Worm (Caenorhabditis elegans) whole organism, L4 larva: Measurements from ENCODE around the gene C10A4.9.

Source experiments
- D1046.2 ChIP-seq: fragments of 200-800 bp; sonication (Bioruptor generic); IDR thresholded peaks from 2 replicates; pipeline ENCODE4 v1.3.6; 2022; ENCODE audit warnings: missing genetic modification characterization, missing compliant biosample characterization
- T20F7.1 ChIP-seq: fragments of 200-800 bp; sonication (Bioruptor generic); optimal IDR thresholded peaks from 2 replicates; lab custom pipeline; 2018; ENCODE audit warnings: mild to moderate bottlenecking, missing genetic modification characterization, missing compliant biosample characterization
- Y75B8A.6 ChIP-seq: fragments of 200-800 bp; sonication (Bioruptor generic); IDR thresholded peaks from 2 replicates; pipeline ENCODE4 v1.3.6; 2022; ENCODE audit warnings: missing genetic modification reagents, missing genetic modification characterization, missing compliant biosample characterization
- aha-1 ChIP-seq: fragments of 150-350 bp; peaks from one replicate; lab custom pipeline; 2014; ENCODE audit warnings: missing biosample characterization, missing genetic modification characterization
- arid-1 ChIP-seq: fragments of 200-800 bp; sonication (Bioruptor generic); conservative IDR thresholded peaks from 2 replicates; pipeline ENCODE4 v1.3.6; 2022; ENCODE audit warnings: missing genetic modification reagents, missing genetic modification characterization, missing compliant biosample characterization
- ces-1 ChIP-seq: fragments of 150-350 bp; sonication (generic microtip); optimal IDR thresholded peaks from 4 replicates; lab custom pipeline; 2014; ENCODE audit warnings: missing biosample characterization, missing genetic modification reagents, missing genetic modification characterization
- cey-2 ChIP-seq: sonication (generic microtip); optimal IDR thresholded peaks from 3 replicates; lab custom pipeline; 2017; ENCODE audit warnings: missing genetic modification characterization, mild to moderate bottlenecking, missing compliant biosample characterization, antibody characterized with exemption, borderline replicate concordance; ENCODE audit not compliant: insufficient read depth
- daf-12 ChIP-seq: fragments of 150-350 bp; optimal IDR thresholded peaks from 2 replicates; lab custom pipeline; 2014; ENCODE audit warnings: missing biosample characterization, missing genetic modification reagents, missing genetic modification characterization
- daf-8 ChIP-seq: fragments of 200-800 bp; sonication (Bioruptor generic); IDR thresholded peaks from 2 replicates; pipeline ENCODE4 v1.3.6; 2022; ENCODE audit warnings: missing genetic modification characterization, missing compliant biosample characterization
- dpl-1 ChIP-seq: fragments of 150-350 bp; optimal IDR thresholded peaks from 2 replicates; lab custom pipeline; 2014; ENCODE audit warnings: missing biosample characterization, missing genetic modification reagents, missing genetic modification characterization
- dve-1 ChIP-seq: sonication (generic microtip); optimal IDR thresholded peaks from 2 replicates; lab custom pipeline; 2017; ENCODE audit warnings: antibody characterized with exemption, mild to moderate bottlenecking, missing genetic modification characterization, missing compliant biosample characterization; ENCODE audit not compliant: insufficient read depth
- egl-43 ChIP-seq: fragments of 200-800 bp; sonication (Bioruptor generic); IDR thresholded peaks from 2 replicates; pipeline ENCODE4 v1.3.6; 2022; ENCODE audit warnings: missing genetic modification reagents, missing genetic modification characterization, missing compliant biosample characterization
- fkh-10 ChIP-seq: fragments of 150-350 bp; optimal IDR thresholded peaks from 2 replicates; lab custom pipeline; 2014; ENCODE audit warnings: missing biosample characterization, missing genetic modification reagents, missing genetic modification characterization
- fos-1 ChIP-seq: fragments of 150-350 bp; optimal IDR thresholded peaks from 2 replicates; lab custom pipeline; 2014; ENCODE audit warnings: missing biosample characterization, missing genetic modification characterization
- hlh-11 ChIP-seq: fragments of 200-800 bp; sonication (Bioruptor generic); optimal IDR thresholded peaks from 2 replicates; lab custom pipeline; 2018; ENCODE audit warnings: mild to moderate bottlenecking, missing genetic modification characterization, missing compliant biosample characterization
- hlh-30 ChIP-seq: sonication (generic microtip); optimal IDR thresholded peaks from 2 replicates; lab custom pipeline; 2017; ENCODE audit warnings: antibody characterized with exemption, mild to moderate bottlenecking, missing genetic modification characterization, missing compliant biosample characterization; ENCODE audit not compliant: insufficient read depth
- hmg-1.1 ChIP-seq: fragments of 200-800 bp; sonication (Bioruptor generic); IDR thresholded peaks from 2 replicates; pipeline ENCODE4 v1.3.6; 2022; ENCODE audit warnings: missing genetic modification reagents, missing genetic modification characterization, missing compliant biosample characterization
- lim-7 ChIP-seq: fragments of 200-800 bp; sonication (Bioruptor generic); IDR thresholded peaks from 2 replicates; pipeline ENCODE4 v1.3.6; 2022; ENCODE audit warnings: missing genetic modification characterization, missing compliant biosample characterization
- lin-1 ChIP-seq: fragments of 200-800 bp; sonication (Bioruptor generic); IDR thresholded peaks from 2 replicates; pipeline ENCODE4 v1.3.6; 2022; ENCODE audit warnings: missing genetic modification reagents, missing genetic modification characterization, missing compliant biosample characterization
- lin-13 ChIP-seq: fragments of 150-350 bp; optimal IDR thresholded peaks from 2 replicates; lab custom pipeline; 2014; ENCODE audit warnings: missing biosample characterization, missing genetic modification reagents, missing genetic modification characterization
- lin-38 ChIP-seq: fragments of 200-800 bp; sonication (Bioruptor generic); IDR thresholded peaks from 2 replicates; pipeline ENCODE4 v1.3.6; 2022; ENCODE audit warnings: missing genetic modification reagents, missing genetic modification characterization, missing compliant biosample characterization
- lsy-2 ChIP-seq, 2 experiments: fragments of 150-350 bp in 1 of 2; sonication (generic microtip) in 1 of 2; optimal IDR thresholded peaks; 2 replicates each; lab custom pipeline; 2014 to 2017; ENCODE audit warnings: missing biosample characterization in 2 of 2, missing genetic modification characterization in 2 of 2
- nhr-10 ChIP-seq: fragments of 150-350 bp; optimal IDR thresholded peaks from 2 replicates; lab custom pipeline; 2014; ENCODE audit warnings: missing biosample characterization, missing genetic modification characterization
- nhr-111 ChIP-seq: fragments of 200-800 bp; sonication (Bioruptor generic); optimal IDR thresholded peaks from 2 replicates; lab custom pipeline; 2018; ENCODE audit warnings: mild to moderate bottlenecking, missing genetic modification characterization, missing compliant biosample characterization
- nhr-237 ChIP-seq: sonication (generic microtip); optimal IDR thresholded peaks from 2 replicates; lab custom pipeline; 2017; ENCODE audit warnings: missing biosample characterization, missing genetic modification characterization
- nhr-48 ChIP-seq: sonication (generic microtip); optimal IDR thresholded peaks from 2 replicates; lab custom pipeline; 2016; ENCODE audit warnings: mild to moderate bottlenecking, missing genetic modification characterization, missing compliant biosample characterization
- rbr-2 ChIP-seq: sonication (generic microtip); optimal IDR thresholded peaks from 2 replicates; lab custom pipeline; 2016; ENCODE audit warnings: missing genotype, missing genetic modification characterization, missing compliant biosample characterization
- saeg-2 ChIP-seq: fragments of 200-800 bp; sonication (Bioruptor generic); IDR thresholded peaks from 2 replicates; pipeline ENCODE4 v1.3.6; 2022; ENCODE audit warnings: missing genetic modification reagents, missing genetic modification characterization, missing compliant biosample characterization
- set-16 ChIP-seq: fragments of 200-800 bp; sonication (Bioruptor generic); IDR thresholded peaks from 2 replicates; pipeline ENCODE4 v1.3.6; 2022; ENCODE audit warnings: missing genetic modification reagents, missing genetic modification characterization, missing compliant biosample characterization
- skn-1 ChIP-seq: fragments of 150-350 bp; optimal IDR thresholded peaks from 2 replicates; lab custom pipeline; 2014; ENCODE audit warnings: missing biosample characterization, missing genetic modification characterization
- tag-97 ChIP-seq: fragments of 200-800 bp; sonication (Bioruptor generic); IDR thresholded peaks from 2 replicates; pipeline ENCODE4 v1.3.6; 2022; ENCODE audit warnings: missing genetic modification characterization, missing compliant biosample characterization
- unc-62 ChIP-seq, 3 experiments: fragments of 150-350 bp in 1 of 3; sonication (generic microtip); optimal IDR thresholded peaks in 2 of 3; peaks in 1 of 3; 1 replicate in 1 of 3; 2 replicates in 2 of 3; lab custom pipeline; 2014 to 2017; ENCODE audit warnings: missing biosample characterization in 3 of 3, missing genetic modification characterization in 3 of 3, missing genetic modification reagents in 3 of 3, missing genotype in 1 of 3
- zfp-2 ChIP-seq: sonication (generic microtip); optimal IDR thresholded peaks from 2 replicates; lab custom pipeline; 2016; ENCODE audit warnings: mild to moderate bottlenecking, missing genetic modification characterization, missing compliant biosample characterization

The C10A4.9 gene

DNA sequence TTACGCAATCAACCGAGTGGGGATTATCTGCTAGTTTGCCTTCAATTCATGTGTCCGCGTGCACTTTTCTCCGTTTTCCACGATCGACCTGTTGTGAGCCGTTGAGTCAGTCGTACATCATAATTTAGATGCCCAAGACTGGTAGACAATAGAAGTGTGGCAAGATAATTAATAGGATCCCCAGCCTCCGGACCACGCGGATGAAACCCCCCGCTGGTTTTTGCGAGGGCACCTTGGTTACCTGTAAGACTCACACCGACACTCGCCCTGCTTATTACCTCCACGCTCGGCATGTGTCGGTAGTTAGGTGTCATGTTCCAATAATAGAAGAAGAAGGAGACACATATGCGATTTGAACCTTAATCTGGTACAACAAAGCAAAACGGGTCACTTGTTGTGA, 35.3 kb downstream of the C10A4.9 start:
- no peak for TF ChIP-seq nhr-48 (tag; lab: Kevin White, UChicago)
- no peak for TF ChIP-seq tag-97 (GFP tag; lab: Robert Waterston, UW)
- TF ChIP-seq arid-1 (GFP tag; lab: Robert Waterston, UW), result no peak
- TF ChIP-seq cey-2, result no peak
- TF ChIP-seq Y75B8A.6 (GFP tag; lab: Robert Waterston, UW), result no peak

DNA sequence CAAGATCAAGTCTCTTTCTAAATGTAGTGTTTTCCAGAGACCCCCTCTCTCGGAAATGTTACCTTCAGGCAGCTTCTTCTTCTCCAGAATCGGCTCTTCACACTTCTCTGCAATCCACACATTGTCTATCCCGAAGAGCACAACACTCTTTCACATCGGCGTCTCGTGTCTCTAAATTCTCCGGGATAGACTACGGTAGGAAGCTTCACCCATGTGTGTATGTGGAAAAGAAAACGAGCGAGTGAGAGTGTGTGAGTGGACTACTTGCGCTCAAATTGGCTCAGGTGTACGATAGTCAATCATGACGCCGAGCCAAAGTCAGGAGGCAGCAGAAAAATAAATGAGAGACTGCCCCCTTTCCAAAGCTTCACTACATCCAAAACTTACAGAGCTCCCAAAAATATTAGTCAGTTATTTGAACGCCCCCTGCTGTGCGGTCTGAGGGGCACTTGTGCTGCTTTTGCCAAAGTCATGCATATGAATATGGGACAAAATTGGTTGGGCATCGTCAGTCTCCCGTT, 36.5 kb downstream of the C10A4.9 start:
- TF ChIP-seq lin-13, result no peak
- peak in 1 of 2 experiments; percentile 30 for TF ChIP-seq lsy-2 (tag; optimal IDR thresholded peaks at IDR 0.05; lab: Kevin White, UChicago)
- peak; percentile 65 for TF ChIP-seq fkh-10 (GFP tag; lab: Kevin White, UChicago)
- TF ChIP-seq aha-1 (tag; lab: Kevin White, UChicago), result peak; percentile 91

DNA sequence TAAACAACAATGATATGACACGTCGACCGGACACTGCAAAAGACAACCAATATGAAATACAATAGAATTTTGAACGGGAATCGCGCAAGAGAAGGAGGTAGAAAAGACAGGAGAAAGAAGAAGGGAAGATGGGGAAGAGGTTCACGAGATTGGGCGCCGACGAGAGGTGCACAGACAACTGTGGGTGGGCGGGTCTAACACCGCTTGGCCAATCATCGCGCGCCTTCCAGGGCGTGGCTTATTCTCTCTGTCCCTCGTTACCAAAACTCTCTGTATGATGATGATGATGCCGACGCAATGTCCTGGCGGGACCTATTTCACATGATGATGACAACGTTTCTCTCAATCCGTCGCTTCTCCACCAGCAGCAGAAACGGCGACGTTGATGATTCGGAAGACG, 39.8 kb downstream of the C10A4.9 start:
- TF ChIP-seq dve-1 (tag; lab: Kevin White, UChicago) (no peak), lin-38 (GFP tag; lab: Robert Waterston, UW) (no peak), dpl-1 (no peak), rbr-2 (tag; lab: Kevin White, UChicago) (peak; percentile 12), egl-43 (0 out of 2 replicates have a peak, but pooled peaks have one; percentile 21), hmg-1.1 (0 out of 2 replicates have a peak, but pooled peaks have one; percentile 6), aha-1 (tag; lab: Kevin White, UChicago) (peak; percentile 24), nhr-10 (no peak), set-16 (GFP tag; lab: Robert Waterston, UW) (peak; percentile 49)

DNA sequence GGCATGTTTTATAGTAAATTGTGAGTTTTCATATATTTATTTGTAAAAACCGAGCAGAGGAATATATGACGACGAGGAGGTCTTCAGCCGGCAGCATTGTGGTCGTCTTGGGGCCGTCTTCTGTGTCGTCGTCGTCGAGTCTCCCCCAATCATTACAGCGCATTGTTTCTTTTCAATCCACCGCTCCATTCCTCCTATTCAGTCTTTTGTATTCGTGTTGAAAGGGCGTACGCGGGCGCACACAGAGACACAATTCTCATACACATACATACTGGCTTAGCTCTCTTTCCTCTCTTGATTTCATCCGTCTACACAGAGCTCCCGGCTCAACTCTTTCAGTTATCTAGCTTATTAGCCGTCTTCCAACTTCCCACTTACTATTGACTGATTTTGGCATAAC, 43.0 kb downstream of the C10A4.9 start, which contains the start of gene sox-2:
Gene sox-2, minus strand, starts transcription at position 100 of the 400 bp plus-strand sequence.
- TF ChIP-seq hlh-30 (tag; lab: Kevin White, UChicago) (no peak), aha-1 (tag; lab: Kevin White, UChicago) (peak; percentile 83)
- TF ChIP-seq, all 104 proteins: peak for 1

DNA sequence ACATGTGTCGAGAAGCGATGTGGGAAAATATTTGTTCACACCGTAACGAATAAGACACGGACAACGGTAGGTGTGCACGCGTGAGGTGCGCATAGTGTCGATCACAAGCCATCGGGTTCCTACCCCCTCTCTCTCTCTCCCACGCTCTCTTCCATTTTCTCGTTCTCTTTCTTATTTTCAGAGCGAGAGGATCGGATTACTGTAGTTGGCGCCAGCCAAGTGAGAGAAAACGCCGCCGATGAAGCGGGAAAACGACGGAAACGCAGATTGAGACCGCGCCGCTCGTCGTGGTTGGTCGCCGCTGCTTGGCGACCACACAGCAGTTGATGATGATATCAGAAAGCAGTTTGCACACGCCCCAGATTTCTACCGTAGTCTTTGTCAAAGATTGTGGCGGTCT, 43.7 kb downstream of the C10A4.9 start:
- TF ChIP-seq daf-12 (no peak), saeg-2 (GFP tag; lab: Robert Waterston, UW) (no peak), daf-8 (GFP tag; lab: Robert Waterston, UW) (no peak), set-16 (GFP tag; lab: Robert Waterston, UW) (peak; percentile 62), nhr-237 (tag; lab: Kevin White, UChicago) (no peak), ces-1 (GFP tag; lab: Kevin White, UChicago) (no peak), zfp-2 (tag; lab: Kevin White, UChicago) (no peak), hlh-11 (peak; percentile 6), lin-1 (GFP tag; lab: Robert Waterston, UW) (no peak), hlh-30 (tag; lab: Kevin White, UChicago) (no peak), unc-62 (GFP tag; optimal IDR thresholded peaks at IDR 0.05 in 1 of 2; lab: Kevin White, UChicago) (peak in 1 of 2 experiments; percentile 50), unc-62 (tag; optimal IDR thresholded peaks at IDR 0.05; lab: Kevin White, UChicago) (no peak), nhr-111 (GFP tag; lab: Kevin White, UChicago) (no peak), skn-1 (tag; lab: Kevin White, UChicago) (no peak), cey-2 (no peak), fos-1 (tag; lab: Kevin White, UChicago) (no peak), egl-43 (0 out of 2 replicates have a peak, but pooled peaks have one; percentile 46), aha-1 (tag; lab: Kevin White, UChicago) (no peak), dve-1 (tag; lab: Kevin White, UChicago) (peak; percentile 1), lim-7 (GFP tag; lab: Robert Waterston, UW) (no peak), nhr-10 (no peak), D1046.2 (GFP tag; lab: Robert Waterston, UW) (no peak), T20F7.1 (GFP tag; lab: Kevin White, UChicago) (no peak)
